Worm (Caenorhabditis elegans): Measurements from ENCODE around the gene nspd-4.

nspd-4 gene

DNA sequence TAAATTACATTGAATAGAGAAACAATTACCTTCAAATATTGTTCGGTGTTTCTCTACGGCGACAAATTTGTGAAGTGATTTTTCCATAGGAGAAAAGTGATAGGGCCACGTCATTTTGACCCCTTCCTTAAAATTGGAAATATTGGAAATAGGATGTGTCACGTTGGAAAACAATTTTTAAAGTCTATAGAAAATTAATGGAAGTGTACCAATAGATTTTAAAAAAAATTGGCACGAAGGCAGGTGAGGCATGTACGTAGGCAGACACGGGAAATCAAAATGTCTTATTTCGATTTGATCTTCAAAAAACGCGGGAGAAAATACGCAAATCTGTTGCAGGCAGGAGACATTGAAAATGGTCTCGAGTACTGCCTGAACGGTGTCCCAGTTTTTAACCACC, 4.7 kb upstream of the nspd-4 start, which contains the start of gene C33F10.12:
Gene C33F10.12, minus strand, starts transcription at position 101 of the 400 bp plus-strand sequence.
- TF ChIP-seq athp-1 (tag; optimal IDR thresholded peaks at IDR 0.05) = no peak
- no peak for TF ChIP-seq aptf-2 (GFP tag; conservative IDR thresholded peaks at IDR 0.05)

DNA sequence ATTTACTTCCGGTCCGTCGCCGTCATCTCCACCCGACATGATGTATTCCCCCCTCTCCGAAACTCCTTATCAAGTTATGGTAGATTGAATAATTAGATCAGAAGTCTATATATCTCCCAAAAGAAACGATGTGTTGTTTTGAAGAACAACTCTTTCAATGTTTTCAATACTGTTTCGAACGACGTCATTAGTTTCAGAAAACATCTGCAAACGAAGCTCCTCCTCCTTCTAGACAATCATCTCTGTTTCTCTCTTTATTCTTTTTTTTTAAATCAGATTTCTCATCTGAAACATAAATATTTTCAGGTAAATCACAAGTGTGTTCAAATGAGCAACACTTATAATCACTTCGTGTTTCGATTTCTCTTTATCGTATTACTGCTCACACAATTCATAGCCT, 7.5 kb downstream of the nspd-4 start, which contains the start of gene T23B7.3:
Gene T23B7.3, plus strand, starts transcription at position 301 of the 400 bp plus-strand sequence.
- TF ChIP-seq ceh-40 (GFP tag; IDR thresholded peaks at IDR 0.05) (no peak), B0035.1 (tag; optimal IDR thresholded peaks at IDR 0.05) (no peak), akir-1 (GFP tag; optimal IDR thresholded peaks at IDR 0.05) (no peak), snpc-1.1 (tag; optimal IDR thresholded peaks at IDR 0.05; ENCODE audit: insufficient read depth) (no peak), gei-17 (GFP tag; optimal IDR thresholded peaks at IDR 0.05) (no peak), ztf-28 (GFP tag; IDR thresholded peaks at IDR 0.05) (no peak)

DNA sequence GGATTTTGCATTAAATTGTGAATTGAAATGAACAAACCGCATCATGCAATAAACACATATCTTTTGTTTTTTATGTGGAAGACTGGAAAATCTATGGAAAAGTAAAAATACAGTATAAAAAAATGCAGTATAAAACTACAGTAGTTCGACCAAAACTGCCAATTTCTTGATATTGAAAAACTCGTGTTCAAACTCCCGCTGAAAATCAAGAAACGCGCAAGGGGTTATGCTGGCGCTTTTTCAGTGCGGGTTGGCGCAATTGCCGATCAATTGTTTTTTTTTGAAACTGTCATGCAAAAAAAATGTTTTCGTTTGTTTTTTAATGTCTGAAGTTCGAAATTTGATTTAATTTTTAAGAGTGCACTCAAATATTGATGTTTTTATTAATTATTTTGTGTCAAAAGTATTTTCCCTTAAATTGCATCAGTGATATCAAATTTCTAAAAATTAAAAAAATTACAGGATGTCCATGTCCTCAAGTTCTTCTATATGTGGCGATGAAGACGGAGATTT, 9.2 kb downstream of the nspd-4 start, which contains the start of gene dnj-9:
Gene dnj-9, plus strand, starts transcription at position 463 of the 513 bp plus-strand sequence.
- TF ChIP-seq lag-1 (GFP tag; IDR thresholded peaks at IDR 0.05) = no peak
- peak; percentile 94 for TF ChIP-seq pha-4 (tag; optimal IDR thresholded peaks at IDR 0.05)
- TF ChIP-seq rcor-1 (GFP tag; IDR thresholded peaks at IDR 0.05) = peak; percentile 94
- no peak for TF ChIP-seq ets-4 (GFP tag; optimal IDR thresholded peaks at IDR 0.05)
- no peak for TF ChIP-seq nhr-90 (tag; optimal IDR thresholded peaks at IDR 0.05)
- no peak for TF ChIP-seq rpc-1 (optimal IDR thresholded peaks at IDR 0.05)
- no peak for TF ChIP-seq rpc-1 (tag; optimal IDR thresholded peaks at IDR 0.05)
- no peak for TF ChIP-seq ceh-79 (tag; optimal IDR thresholded peaks at IDR 0.05)
- TF ChIP-seq lin-35 (GFP tag; optimal IDR thresholded peaks at IDR 0.05) = peak; percentile 86 to 99 (median 92)
- peak; percentile 92 for TF ChIP-seq F23B12.7 (tag; optimal IDR thresholded peaks at IDR 0.05; ENCODE audit: insufficient read depth)
- TF ChIP-seq chd-7 (tag; optimal IDR thresholded peaks at IDR 0.05) = peak; percentile 81
- TF ChIP-seq F37B4.10 (GFP tag; IDR thresholded peaks at IDR 0.05) = no peak
- peak; percentile 84 for TF ChIP-seq F33H1.4 (GFP tag; IDR thresholded peaks at IDR 0.05)
- no peak for TF ChIP-seq zfh-2 (GFP tag; conservative IDR thresholded peaks at IDR 0.05)
- TF ChIP-seq lsy-27 (tag; optimal IDR thresholded peaks at IDR 0.05; ENCODE audit: borderline replicate concordance, insufficient read depth) = no peak
- peak; percentile 77; the same call in 1 of the 2 replicates for TF ChIP-seq Y95B8A.8 (GFP tag; IDR thresholded peaks at IDR 0.05)
- TF ChIP-seq lin-26 (GFP tag; IDR thresholded peaks at IDR 0.05) = peak; percentile 40; the same call in 1 of the 2 replicates
- peak; percentile 93 for TF ChIP-seq mcd-1 (GFP tag; IDR thresholded peaks at IDR 0.05)
- TF ChIP-seq gei-17 (GFP tag; optimal IDR thresholded peaks at IDR 0.05) = peak; percentile 87
- TF ChIP-seq ceh-91 (GFP tag; IDR thresholded peaks at IDR 0.05) = peak; percentile 69
- TF ChIP-seq F22D6.2 (tag; optimal IDR thresholded peaks at IDR 0.05) = peak; percentile 87
- no peak for TF ChIP-seq F10E7.11 (tag; optimal IDR thresholded peaks at IDR 0.05)
- peak; percentile 88 for TF ChIP-seq hsf-1 (GFP tag; IDR thresholded peaks at IDR 0.05)
- peak; percentile 88 for TF ChIP-seq C17E4.6 (GFP tag; IDR thresholded peaks at IDR 0.05)
- TF ChIP-seq Y53G8AR.9 (GFP tag; conservative IDR thresholded peaks at IDR 0.05) = peak; percentile 98
- peak; percentile 6 for TF ChIP-seq mel-28 (tag; optimal IDR thresholded peaks at IDR 0.05; ENCODE audit: borderline replicate concordance)
- no peak for TF ChIP-seq T26A5.8 (tag; optimal IDR thresholded peaks at IDR 0.05)
- TF ChIP-seq nhr-80 (tag; optimal IDR thresholded peaks at IDR 0.05) = peak; percentile 64
- TF ChIP-seq athp-1 (tag; optimal IDR thresholded peaks at IDR 0.05) = peak; percentile 66
- TF ChIP-seq lin-40 (tag; optimal IDR thresholded peaks at IDR 0.05) = peak; percentile 97
- peak; percentile 83; the same call in 1 of the 2 replicates for TF ChIP-seq let-526 (GFP tag; IDR thresholded peaks at IDR 0.05)
- TF ChIP-seq F39B2.1 (GFP tag; IDR thresholded peaks at IDR 0.05) = peak; percentile 75
- TF ChIP-seq atf-7 (tag; optimal IDR thresholded peaks at IDR 0.05) = peak; percentile 82
- TF ChIP-seq ceh-58 (GFP tag; IDR thresholded peaks at IDR 0.05) = no peak
- TF ChIP-seq snpc-4 (GFP tag; optimal IDR thresholded peaks at IDR 0.05) = peak; percentile 74
- TF ChIP-seq snpc-4 (tag; optimal IDR thresholded peaks at IDR 0.05) = peak in 3 of 4 experiments; percentile 82 to 86 (median 84)
- TF ChIP-seq repo-1 (tag; optimal IDR thresholded peaks at IDR 0.05) = peak; percentile 94
- peak; percentile 78 for TF ChIP-seq lir-1 (GFP tag; conservative IDR thresholded peaks at IDR 0.05)
- TF ChIP-seq C06A6.2 (GFP tag; conservative IDR thresholded peaks at IDR 0.05) = peak; percentile 91
